Worm (Caenorhabditis elegans) whole organism, L1 larva: ENCODE results near the gene Y48G9A.7.

ENCODE experiments used
- C16A3.4 ChIP-seq: fragments of 150-350 bp; optimal IDR thresholded peaks from 2 replicates; lab custom pipeline; 2014; ENCODE audit warnings: missing biosample characterization, missing genetic modification characterization
- C34B4.2 ChIP-seq: sonication (generic microtip); optimal IDR thresholded peaks from 2 replicates; lab custom pipeline; 2017; ENCODE audit warnings: mild to moderate bottlenecking, missing genetic modification characterization, missing compliant biosample characterization
- Y116A8C.19 ChIP-seq: sonication (generic microtip); optimal IDR thresholded peaks from 2 replicates; lab custom pipeline; 2016; ENCODE audit warnings: missing compliant biosample characterization, missing genetic modification characterization, borderline replicate concordance
- ama-1 ChIP-seq: fragments of 150-350 bp; optimal IDR thresholded peaks from 2 replicates; lab custom pipeline; 2014
- blmp-1 ChIP-seq: fragments of 150-350 bp; optimal IDR thresholded peaks from 2 replicates; lab custom pipeline; 2014; ENCODE audit warnings: missing biosample characterization, missing genetic modification characterization
- ceh-8 ChIP-seq: fragments of 200-800 bp; sonication (Bioruptor generic); optimal IDR thresholded peaks from 2 replicates; lab custom pipeline; 2018; ENCODE audit warnings: mild to moderate bottlenecking, missing genetic modification characterization, moderate library complexity, missing compliant biosample characterization
- ceh-82 ChIP-seq, 3 experiments: fragments of 150-350 bp in 1 of 3; sonication (generic microtip) in 2 of 3; optimal IDR thresholded peaks; 2 replicates each; lab custom pipeline; 2014 to 2017; ENCODE audit warnings: missing biosample characterization in 3 of 3, missing genetic modification characterization in 3 of 3
- ceh-88 ChIP-seq: fragments of 200-800 bp; sonication (Bioruptor generic); IDR thresholded peaks from 2 replicates; pipeline ENCODE4 v1.3.6; 2022; ENCODE audit warnings: missing genetic modification characterization, missing compliant biosample characterization
- ceh-90 ChIP-seq: sonication (generic microtip); optimal IDR thresholded peaks from 2 replicates; lab custom pipeline; 2016; ENCODE audit warnings: missing genetic modification characterization, missing compliant biosample characterization
- dsc-1 ChIP-seq: sonication (generic microtip); optimal IDR thresholded peaks from 2 replicates; lab custom pipeline; 2016; ENCODE audit warnings: mild to moderate bottlenecking, missing genetic modification characterization, missing compliant biosample characterization
- efl-1 ChIP-seq, 4 experiments: fragments of 150-350 bp; optimal IDR thresholded peaks in 3 of 4; peaks in 1 of 4; 1 replicate in 1 of 4; 2 replicates in 3 of 4; lab custom pipeline; 2014; ENCODE audit warnings: missing biosample characterization in 2 of 4, missing genetic modification characterization in 2 of 4, missing genetic modification reagents in 2 of 4
- efl-3 ChIP-seq: fragments of 200-800 bp; sonication (Bioruptor generic); optimal IDR thresholded peaks from 2 replicates; lab custom pipeline; 2018; ENCODE audit warnings: mild to moderate bottlenecking, missing genetic modification characterization, missing compliant biosample characterization
- egl-13 ChIP-seq: sonication (generic microtip); optimal IDR thresholded peaks from 2 replicates; lab custom pipeline; 2016; ENCODE audit warnings: missing genotype, missing genetic modification reagents, missing genetic modification characterization, missing compliant biosample characterization
- egl-27 ChIP-seq, 2 experiments: fragments of 150-350 bp in 1 of 2; sonication (generic microtip); optimal IDR thresholded peaks; 3 replicates each; lab custom pipeline; 2017 to 2018; ENCODE audit warnings: missing biosample characterization in 2 of 2, missing genetic modification characterization in 2 of 2, missing genetic modification reagents in 2 of 2
- elt-3 ChIP-seq, 6 experiments: fragments of 150-350 bp in 1 of 6; sonication (generic microtip); optimal IDR thresholded peaks; 2 replicates each; lab custom pipeline; 2017 to 2018; ENCODE audit warnings: missing biosample characterization in 6 of 6, missing genetic modification characterization in 6 of 6, inconsistent platforms in 1 of 6
- fkh-10 ChIP-seq: sonication (generic microtip); optimal IDR thresholded peaks from 2 replicates; lab custom pipeline; 2017; ENCODE audit warnings: missing biosample characterization, missing genetic modification reagents, missing genetic modification characterization
- fkh-8 ChIP-seq: sonication (generic microtip); optimal IDR thresholded peaks from 2 replicates; lab custom pipeline; 2016; ENCODE audit warnings: mild to moderate bottlenecking, missing genetic modification characterization, missing compliant biosample characterization
- fos-1 ChIP-seq: fragments of 150-350 bp; optimal IDR thresholded peaks from 2 replicates; lab custom pipeline; 2014; ENCODE audit warnings: missing biosample characterization, missing genetic modification characterization
- grh-1 ChIP-seq: fragments of 200-800 bp; sonication (Bioruptor generic); IDR thresholded peaks from 2 replicates; pipeline ENCODE4 v1.3.6; 2022; ENCODE audit warnings: missing genetic modification reagents, missing genetic modification characterization, missing compliant biosample characterization
- hlh-4 ChIP-seq: sonication (generic microtip); optimal IDR thresholded peaks from 2 replicates; lab custom pipeline; 2016; ENCODE audit warnings: mild to moderate bottlenecking, missing genetic modification characterization, missing compliant biosample characterization
- isw-1 ChIP-seq: fragments of 200-800 bp; sonication (Bioruptor generic); IDR thresholded peaks from 2 replicates; pipeline ENCODE4 v1.3.6; 2022; ENCODE audit warnings: missing genetic modification characterization, missing compliant biosample characterization
- jun-1 ChIP-seq: fragments of 150-350 bp; optimal IDR thresholded peaks from 2 replicates; lab custom pipeline; 2014; ENCODE audit warnings: missing biosample characterization, missing genetic modification reagents, missing genetic modification characterization
- lin-13 ChIP-seq: fragments of 150-350 bp; optimal IDR thresholded peaks from 2 replicates; lab custom pipeline; 2014; ENCODE audit warnings: missing biosample characterization, missing genetic modification reagents, missing genetic modification characterization
- lin-15B ChIP-seq: fragments of 150-350 bp; sonication (generic microtip); optimal IDR thresholded peaks from 3 replicates; lab custom pipeline; 2014; ENCODE audit warnings: missing biosample characterization, missing genetic modification characterization
- lin-35 ChIP-seq, 2 experiments: fragments of 150-350 bp; optimal IDR thresholded peaks; 2 replicates each; lab custom pipeline; 2014; ENCODE audit warnings: missing biosample characterization in 2 of 2, missing genetic modification characterization in 2 of 2, missing genetic modification reagents in 2 of 2
- lir-3 ChIP-seq: sonication (generic microtip); optimal IDR thresholded peaks from 2 replicates; lab custom pipeline; 2016; ENCODE audit warnings: mild to moderate bottlenecking, missing genetic modification characterization, moderate library complexity, missing compliant biosample characterization; ENCODE audit not compliant: poor library complexity
- lsy-2 ChIP-seq, 2 experiments: fragments of 150-350 bp; optimal IDR thresholded peaks; 2 replicates each; lab custom pipeline; 2014; ENCODE audit warnings: missing biosample characterization in 2 of 2, missing genetic modification characterization in 2 of 2
- mdl-1 ChIP-seq, 2 experiments: fragments of 150-350 bp; optimal IDR thresholded peaks; 2 replicates each; lab custom pipeline; 2014 to 2017; ENCODE audit warnings: missing biosample characterization in 2 of 2, missing genetic modification characterization in 2 of 2, inconsistent platforms in 1 of 2
- mep-1 ChIP-seq: fragments of 150-350 bp; optimal IDR thresholded peaks from 2 replicates; lab custom pipeline; 2014; ENCODE audit warnings: missing biosample characterization, missing genetic modification characterization
- nhr-12 ChIP-seq: sonication (generic microtip); optimal IDR thresholded peaks from 2 replicates; lab custom pipeline; 2017; ENCODE audit warnings: missing biosample characterization, missing genetic modification characterization
- nhr-19 ChIP-seq: fragments of 200-800 bp; sonication (Bioruptor generic); conservative IDR thresholded peaks from 2 replicates; pipeline ENCODE4 v1.3.6; 2022; ENCODE audit warnings: missing genetic modification characterization, missing compliant biosample characterization
- nhr-20 ChIP-seq: sonication (generic microtip); optimal IDR thresholded peaks from 2 replicates; lab custom pipeline; 2016; ENCODE audit warnings: mild to moderate bottlenecking, missing genetic modification characterization, missing compliant biosample characterization
- nhr-237 ChIP-seq: fragments of 150-350 bp; optimal IDR thresholded peaks from 2 replicates; lab custom pipeline; 2014; ENCODE audit warnings: missing biosample characterization, missing genetic modification characterization
- nhr-28 ChIP-seq: fragments of 150-350 bp; optimal IDR thresholded peaks from 2 replicates; lab custom pipeline; 2014; ENCODE audit warnings: missing biosample characterization, missing genetic modification characterization
- nhr-71 ChIP-seq: sonication (generic microtip); optimal IDR thresholded peaks from 2 replicates; lab custom pipeline; 2016; ENCODE audit warnings: mild to moderate bottlenecking, missing genetic modification characterization, moderate library complexity, missing compliant biosample characterization
- pag-3 ChIP-seq: sonication (generic microtip); optimal IDR thresholded peaks from 2 replicates; lab custom pipeline; 2017; ENCODE audit warnings: missing genetic modification characterization, mild to moderate bottlenecking, missing compliant biosample characterization, antibody characterized with exemption, borderline replicate concordance; ENCODE audit not compliant: insufficient read depth
- pqm-1 ChIP-seq: sonication (generic microtip); optimal IDR thresholded peaks from 3 replicates; lab custom pipeline; 2017; ENCODE audit warnings: missing biosample characterization, missing genetic modification characterization
- snpc-4 ChIP-seq: fragments of 150-350 bp; optimal IDR thresholded peaks from 2 replicates; lab custom pipeline; 2014; ENCODE audit warnings: missing biosample characterization, missing genetic modification characterization
- snu-23 ChIP-seq: sonication (generic microtip); optimal IDR thresholded peaks from 2 replicates; lab custom pipeline; 2016; ENCODE audit warnings: missing genetic modification characterization, missing compliant biosample characterization
- sptf-1 ChIP-seq: fragments of 150-350 bp; optimal IDR thresholded peaks from 2 replicates; lab custom pipeline; 2014; ENCODE audit warnings: missing biosample characterization, missing genetic modification characterization
- swsn-7 ChIP-seq: sonication (generic microtip); optimal IDR thresholded peaks from 2 replicates; lab custom pipeline; 2016; ENCODE audit warnings: missing genetic modification characterization, missing compliant biosample characterization
- tbx-2 ChIP-seq: sonication (generic microtip); optimal IDR thresholded peaks from 2 replicates; lab custom pipeline; 2016; ENCODE audit warnings: missing genetic modification characterization, missing compliant biosample characterization
- tlp-1 ChIP-seq: fragments of 150-350 bp; optimal IDR thresholded peaks from 2 replicates; lab custom pipeline; 2014; ENCODE audit warnings: missing biosample characterization, missing genetic modification characterization
- unc-130 ChIP-seq: fragments of 150-350 bp; optimal IDR thresholded peaks from 2 replicates; lab custom pipeline; 2017; ENCODE audit warnings: missing biosample characterization, missing genetic modification characterization, inconsistent platforms
- unc-30 ChIP-seq: sonication (generic microtip); optimal IDR thresholded peaks from 2 replicates; lab custom pipeline; 2017; ENCODE audit warnings: missing biosample characterization, missing genetic modification characterization
- unc-86 ChIP-seq: sonication (generic microtip); optimal IDR thresholded peaks from 2 replicates; lab custom pipeline; 2016; ENCODE audit warnings: missing genetic modification characterization, missing compliant biosample characterization
- vab-15 ChIP-seq: sonication (generic microtip); optimal IDR thresholded peaks from 2 replicates; lab custom pipeline; 2017; ENCODE audit warnings: missing genotype, mild to moderate bottlenecking, missing genetic modification characterization, missing compliant biosample characterization
- xbp-1 ChIP-seq: sonication (generic microtip); optimal IDR thresholded peaks from 2 replicates; lab custom pipeline; 2016; ENCODE audit warnings: missing genetic modification characterization, missing compliant biosample characterization
- zag-1 ChIP-seq: fragments of 150-350 bp; optimal IDR thresholded peaks from 2 replicates; lab custom pipeline; 2014; ENCODE audit warnings: missing biosample characterization, missing genetic modification characterization
- zip-4 ChIP-seq: fragments of 200-800 bp; sonication (Bioruptor generic); optimal IDR thresholded peaks from 2 replicates; lab custom pipeline; 2018; ENCODE audit warnings: mild to moderate bottlenecking, missing genetic modification characterization, moderate library complexity, missing compliant biosample characterization
- ztf-4 ChIP-seq: fragments of 150-350 bp; optimal IDR thresholded peaks from 2 replicates; lab custom pipeline; 2014; ENCODE audit warnings: missing biosample characterization, missing genetic modification characterization

The Y48G9A.7 gene

ce11 chrIII:2129991-2130390, 19.6 kb downstream of the Y48G9A.7 start (continued):
- TF ChIP-seq zip-4 (GFP tag; lab: Kevin White, UChicago), result no peak
- TF ChIP-seq hlh-4 (tag; lab: Kevin White, UChicago), result no peak

ce11 chrIII:2132059-2132458, 21.7 kb downstream of the Y48G9A.7 start:
- TF ChIP-seq lin-13 (GFP tag; lab: Kevin White, UChicago), result no peak
- TF ChIP-seq snu-23 (GFP tag; lab: Kevin White, UChicago), result peak; percentile 44
- no peak for TF ChIP-seq ama-1 (lab: Kevin White, UChicago)
- no peak for TF ChIP-seq tbx-2 (tag; lab: Kevin White, UChicago)
- no peak for TF ChIP-seq sptf-1 (tag; lab: Kevin White, UChicago)
- peak; percentile 36 for TF ChIP-seq dsc-1 (tag; lab: Kevin White, UChicago)
- peak; percentile 1 for TF ChIP-seq snpc-4 (tag; lab: Kevin White, UChicago)
- TF ChIP-seq mdl-1 (tag; optimal IDR thresholded peaks at IDR 0.05; lab: Kevin White, UChicago), result no peak
- TF ChIP-seq hlh-4 (tag; lab: Kevin White, UChicago), result no peak
- TF ChIP-seq jun-1 (tag; lab: Kevin White, UChicago), result peak; percentile 12
- no peak for TF ChIP-seq nhr-71 (tag; lab: Kevin White, UChicago)
- TF ChIP-seq lin-35 (GFP tag; optimal IDR thresholded peaks at IDR 0.05; lab: Kevin White, UChicago), result peak in 1 of 2 experiments; percentile 19
- TF ChIP-seq Y116A8C.19, result no peak
- peak; percentile 12 for TF ChIP-seq nhr-20 (tag; lab: Kevin White, UChicago)
- TF ChIP-seq xbp-1 (tag; lab: Kevin White, UChicago), result no peak
- peak; percentile 8 for TF ChIP-seq fos-1 (tag; lab: Kevin White, UChicago)
- no peak for TF ChIP-seq nhr-28 (tag; lab: Kevin White, UChicago)
- peak; percentile 1 to 43 for TF ChIP-seq lsy-2 (tag; optimal IDR thresholded peaks at IDR 0.05; lab: Kevin White, UChicago)
- no peak for TF ChIP-seq lir-3 (tag; lab: Kevin White, UChicago)
- TF ChIP-seq fkh-10 (GFP tag; lab: Kevin White, UChicago), result no peak
- TF ChIP-seq swsn-7, result peak; percentile 8
- TF ChIP-seq efl-3 (GFP tag; lab: Kevin White, UChicago), result no peak
- no peak for TF ChIP-seq lin-15B
- no peak for TF ChIP-seq unc-86 (tag; lab: Kevin White, UChicago)
- no peak for TF ChIP-seq ceh-88
- TF ChIP-seq pag-3 (tag; lab: Kevin White, UChicago), result no peak
- TF ChIP-seq C16A3.4 (tag; lab: Kevin White, UChicago), result no peak
- TF ChIP-seq ceh-90 (tag; lab: Kevin White, UChicago), result no peak
- TF ChIP-seq grh-1 (GFP tag; lab: Robert Waterston, UW), result no peak
- no peak for TF ChIP-seq ztf-4 (tag; lab: Kevin White, UChicago)
- TF ChIP-seq efl-1 (optimal IDR thresholded peaks at IDR 0.05; lab: Kevin White, UChicago), result peak; percentile 46 to 56
- peak in 1 of 2 experiments; percentile 76 for TF ChIP-seq efl-1 (GFP tag; optimal IDR thresholded peaks at IDR 0.05 in 1 of 2; lab: Kevin White, UChicago)
- peak; percentile 16 for TF ChIP-seq mep-1 (tag; lab: Kevin White, UChicago)
- peak; percentile 54 for TF ChIP-seq blmp-1
- TF ChIP-seq nhr-237 (tag; lab: Kevin White, UChicago), result no peak
- no peak for TF ChIP-seq C34B4.2
- TF ChIP-seq pqm-1 (tag; lab: Kevin White, UChicago), result no peak
- TF ChIP-seq zag-1 (tag; lab: Kevin White, UChicago), result no peak
- TF ChIP-seq zip-4 (GFP tag; lab: Kevin White, UChicago), result no peak
- no peak for TF ChIP-seq fkh-8 (tag; lab: Kevin White, UChicago)
- no peak for TF ChIP-seq ceh-8 (GFP tag; lab: Kevin White, UChicago)
- TF ChIP-seq elt-3 (tag; optimal IDR thresholded peaks at IDR 0.05; lab: Kevin White, UChicago), result peak in 1 of 6 experiments; percentile 5
- TF ChIP-seq egl-27 (tag; optimal IDR thresholded peaks at IDR 0.05; lab: Kevin White, UChicago), result no peak
- no peak for TF ChIP-seq unc-30 (tag; lab: Kevin White, UChicago)
- peak in 1 of 3 experiments; percentile 17 for TF ChIP-seq ceh-82 (tag; optimal IDR thresholded peaks at IDR 0.05; lab: Kevin White, UChicago)
- no peak for TF ChIP-seq egl-13 (tag; lab: Kevin White, UChicago)
- TF ChIP-seq nhr-12 (tag; lab: Kevin White, UChicago), result no peak
- no peak for TF ChIP-seq nhr-19 (GFP tag; lab: Robert Waterston, UW)
- no peak for TF ChIP-seq unc-130 (tag; lab: Kevin White, UChicago)
- no peak for TF ChIP-seq tlp-1 (tag; lab: Kevin White, UChicago)
- TF ChIP-seq vab-15 (tag; lab: Kevin White, UChicago), result no peak
- no peak for TF ChIP-seq isw-1 (GFP tag; lab: Robert Waterston, UW)
